Worm (Caenorhabditis elegans) whole organism, mixed stage, embryonic: Measurements from ENCODE around the gene acs-18.

Source experiments
- M03D4.4 ChIP-seq: sonication (generic microtip); optimal IDR thresholded peaks from 2 replicates; lab custom pipeline; 2017; ENCODE audit warnings: mild to moderate bottlenecking, missing genetic modification characterization, missing compliant biosample characterization
- bed-3 ChIP-seq: fragments of 200-800 bp; sonication (Bioruptor generic); optimal IDR thresholded peaks from 3 replicates; lab custom pipeline; 2018; ENCODE audit warnings: mild to moderate bottlenecking, missing genetic modification characterization, moderate library complexity, missing compliant biosample characterization
- elt-3 ChIP-seq: fragments of 150-350 bp; optimal IDR thresholded peaks from 2 replicates; lab custom pipeline; 2014; ENCODE audit warnings: missing biosample characterization, missing genetic modification characterization
- nhr-12 ChIP-seq: fragments of 150-350 bp; optimal IDR thresholded peaks from 2 replicates; lab custom pipeline; 2014; ENCODE audit warnings: missing biosample characterization, missing genetic modification characterization
- nhr-237 ChIP-seq: fragments of 150-350 bp; optimal IDR thresholded peaks from 2 replicates; lab custom pipeline; 2014; ENCODE audit warnings: missing biosample characterization, missing genetic modification characterization
- nhr-76 ChIP-seq: sonication (generic microtip); optimal IDR thresholded peaks from 2 replicates; lab custom pipeline; 2017; ENCODE audit warnings: missing biosample characterization, missing genetic modification characterization
- pha-4 ChIP-seq: fragments of 150-350 bp; optimal IDR thresholded peaks from 2 replicates; lab custom pipeline; 2018; ENCODE audit warnings: missing biosample characterization, missing genetic modification reagents, missing genetic modification characterization
- tbx-8 ChIP-seq: fragments of 200-800 bp; sonication (Bioruptor generic); optimal IDR thresholded peaks from 2 replicates; lab custom pipeline; 2018; ENCODE audit warnings: mild to moderate bottlenecking, missing genetic modification characterization, moderate library complexity, missing compliant biosample characterization

DNA sequence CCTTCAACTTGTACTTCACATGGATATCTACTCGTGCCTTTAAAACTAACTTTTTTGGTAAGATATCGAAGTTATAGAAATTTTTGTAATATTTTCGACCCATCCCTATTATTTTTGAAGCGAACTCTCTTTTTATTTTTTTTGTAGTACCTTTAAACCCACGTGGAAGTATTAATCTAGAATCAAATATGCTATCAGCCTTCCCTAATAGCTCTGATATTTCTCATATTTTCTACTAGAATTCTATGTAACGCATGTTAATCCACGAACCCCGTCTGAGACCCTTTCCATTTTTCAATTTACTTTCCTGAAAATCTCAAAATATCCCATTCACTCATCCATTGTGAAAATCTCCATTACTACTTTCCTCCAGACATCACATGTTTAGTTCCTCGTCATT, 40.1 kb downstream of the acs-18 start:
- TF ChIP-seq tbx-8 (GFP tag; lab: Kevin White, UChicago) (no peak), pha-4 (tag; lab: Kevin White, UChicago) (no peak), nhr-76 (tag; lab: Kevin White, UChicago) (no peak), bed-3 (GFP tag; lab: Kevin White, UChicago) (no peak), M03D4.4 (tag; lab: Kevin White, UChicago) (no peak), nhr-12 (tag; lab: Kevin White, UChicago) (no peak), nhr-237 (tag; lab: Kevin White, UChicago) (no peak), elt-3 (tag; lab: Kevin White, UChicago) (no peak)
